Worm (Caenorhabditis elegans) whole organism, midembryonic: ENCODE measurements around the gene T25B9.4.

Experiments used
- T22C8.4 ChIP-seq: fragments of 200-800 bp; sonication (Bioruptor generic); IDR thresholded peaks from 2 replicates; pipeline ENCODE4 v1.3.6; 2022; ENCODE audit warnings: missing genetic modification characterization, missing compliant biosample characterization
- cog-1 ChIP-seq: sonication (generic microtip); optimal IDR thresholded peaks from 2 replicates; lab custom pipeline; 2016; ENCODE audit warnings: missing genetic modification characterization, missing compliant biosample characterization
- flt-1 ChIP-seq: fragments of 200-800 bp; sonication (Bioruptor generic); IDR thresholded peaks from 2 replicates; pipeline ENCODE4 v1.3.6; 2022; ENCODE audit warnings: missing genetic modification characterization, missing compliant biosample characterization
- klf-2 ChIP-seq: fragments of 200-800 bp; sonication (Bioruptor generic); conservative IDR thresholded peaks from 2 replicates; pipeline ENCODE4 v1.3.6; 2022; ENCODE audit warnings: missing genetic modification reagents, missing genetic modification characterization, missing compliant biosample characterization
- med-1 ChIP-seq: sonication (generic microtip); optimal IDR thresholded peaks from 2 replicates; lab custom pipeline; 2017; ENCODE audit warnings: missing genetic modification characterization, mild to moderate bottlenecking, missing compliant biosample characterization, antibody characterized with exemption, missing genetic modification reagents; ENCODE audit not compliant: insufficient read depth
- ref-1 ChIP-seq: fragments of 200-800 bp; sonication (Bioruptor generic); conservative IDR thresholded peaks from 2 replicates; pipeline ENCODE4 v1.3.6; 2022; ENCODE audit warnings: missing genetic modification reagents, missing genetic modification characterization, missing compliant biosample characterization
- tab-1 ChIP-seq: fragments of 200-800 bp; sonication (Bioruptor generic); IDR thresholded peaks from 2 replicates; pipeline ENCODE4 v1.3.6; 2022; ENCODE audit warnings: missing genetic modification characterization, missing compliant biosample characterization
- ztf-23 ChIP-seq: fragments of 200-800 bp; sonication (Bioruptor generic); IDR thresholded peaks from 2 replicates; pipeline ENCODE4 v1.3.6; 2022; ENCODE audit warnings: missing genetic modification reagents, missing genetic modification characterization, missing compliant biosample characterization
- ztf-29 ChIP-seq: fragments of 200-800 bp; sonication (Bioruptor generic); IDR thresholded peaks from 2 replicates; pipeline ENCODE4 v1.3.6; 2022; ENCODE audit warnings: missing genetic modification reagents, missing genetic modification characterization, missing compliant biosample characterization

Gene T25B9.4

DNA sequence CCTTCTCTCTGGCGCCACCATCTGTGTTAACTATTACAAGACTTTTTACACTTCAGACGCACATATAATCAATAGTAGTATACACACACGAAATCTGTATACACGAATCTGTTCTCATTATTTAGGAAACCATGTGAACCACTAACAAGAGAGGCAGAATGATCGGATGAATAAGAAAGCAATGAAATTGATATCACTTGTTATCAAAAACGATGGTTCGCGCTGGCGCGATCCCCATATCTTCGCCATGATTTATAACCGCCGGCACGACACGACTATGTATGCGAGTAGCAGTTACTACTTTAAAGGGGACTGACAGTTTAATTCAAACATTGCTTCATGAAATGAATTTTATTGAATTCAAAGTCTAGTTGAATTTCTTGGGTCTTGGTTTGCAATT, 23.8 kb upstream of the T25B9.4 start:
- TF ChIP-seq med-1 (GFP tag; lab: Kevin White, UChicago) (no peak), flt-1 (GFP tag; lab: Robert Waterston, UW) (no peak), klf-2 (GFP tag; lab: Robert Waterston, UW) (no peak), cog-1 (tag; lab: Kevin White, UChicago) (no peak), T22C8.4 (GFP tag; lab: Robert Waterston, UW) (no peak), ztf-29 (no peak), ztf-23 (GFP tag; lab: Robert Waterston, UW) (no peak), ref-1 (no peak), tab-1 (GFP tag; lab: Robert Waterston, UW) (no peak)

DNA sequence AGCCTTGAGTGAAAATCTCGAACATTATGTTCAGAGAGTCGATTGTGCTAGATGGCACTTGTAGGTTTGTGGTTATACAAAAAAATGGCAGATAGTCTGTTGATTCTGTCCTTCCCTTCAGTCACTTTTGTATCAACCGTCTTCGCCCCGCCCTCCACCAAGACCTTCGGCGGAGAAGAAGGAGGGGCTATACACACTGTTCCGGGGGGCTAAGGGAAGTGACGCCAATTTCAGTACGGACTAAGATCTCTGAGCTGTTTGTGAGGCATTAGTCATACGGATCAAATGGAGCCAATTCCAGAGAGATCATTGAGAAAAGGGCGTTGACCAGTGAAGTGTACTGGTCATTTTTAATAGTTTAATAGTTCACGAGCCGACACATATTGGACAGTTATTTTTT, 23.1 kb upstream of the T25B9.4 start, which contains the start of gene swt-3:
Gene swt-3 (minus strand): TSS at position 101 of the 400 bp plus-strand sequence.
- TF ChIP-seq tab-1 (GFP tag; lab: Robert Waterston, UW) = no peak
- no peak for TF ChIP-seq flt-1 (GFP tag; lab: Robert Waterston, UW)
- TF ChIP-seq ztf-23 (GFP tag; lab: Robert Waterston, UW) = no peak
- no peak for TF ChIP-seq med-1 (GFP tag; lab: Kevin White, UChicago)
- TF ChIP-seq klf-2 (GFP tag; lab: Robert Waterston, UW) = no peak
- TF ChIP-seq T22C8.4 (GFP tag; lab: Robert Waterston, UW) = no peak
- no peak for TF ChIP-seq ref-1
- TF ChIP-seq ztf-29 = no peak
- TF ChIP-seq cog-1 (tag; lab: Kevin White, UChicago) = no peak

ce11 chrIV:10779328-10779727, 21.8 kb upstream of the T25B9.4 start:
- TF ChIP-seq cog-1 (tag; lab: Kevin White, UChicago) (no peak), klf-2 (GFP tag; lab: Robert Waterston, UW) (no peak), med-1 (GFP tag; lab: Kevin White, UChicago) (no peak), ztf-23 (GFP tag; lab: Robert Waterston, UW) (no peak), tab-1 (GFP tag; lab: Robert Waterston, UW) (no peak), flt-1 (GFP tag; lab: Robert Waterston, UW) (no peak), ztf-29 (no peak), ref-1 (no peak), T22C8.4 (GFP tag; lab: Robert Waterston, UW) (no peak)

DNA sequence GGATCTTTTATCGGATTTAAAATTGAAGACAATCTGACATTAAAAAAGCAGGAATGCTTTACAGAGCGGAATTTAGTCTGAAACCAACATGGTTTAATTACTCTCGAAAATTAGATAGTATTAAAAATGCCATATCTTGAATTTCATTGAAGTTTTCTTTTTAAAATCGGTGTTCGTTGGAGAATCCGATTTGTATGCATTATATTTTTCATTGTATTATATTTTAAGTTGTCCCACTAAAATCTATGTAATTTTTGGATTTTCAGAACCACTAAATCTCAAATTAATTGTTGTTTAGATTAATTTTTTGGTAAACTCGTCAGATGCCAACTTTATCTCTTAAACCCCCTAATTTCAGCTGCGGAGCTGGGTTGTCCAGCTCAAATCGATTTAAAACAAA, 21.1 kb upstream of the T25B9.4 start:
- TF ChIP-seq T22C8.4 (GFP tag; lab: Robert Waterston, UW) (no peak), med-1 (GFP tag; lab: Kevin White, UChicago) (no peak), cog-1 (tag; lab: Kevin White, UChicago) (no peak), klf-2 (GFP tag; lab: Robert Waterston, UW) (no peak), ztf-23 (GFP tag; lab: Robert Waterston, UW) (no peak), ztf-29 (no peak), tab-1 (GFP tag; lab: Robert Waterston, UW) (no peak), ref-1 (no peak), flt-1 (GFP tag; lab: Robert Waterston, UW) (no peak)

DNA sequence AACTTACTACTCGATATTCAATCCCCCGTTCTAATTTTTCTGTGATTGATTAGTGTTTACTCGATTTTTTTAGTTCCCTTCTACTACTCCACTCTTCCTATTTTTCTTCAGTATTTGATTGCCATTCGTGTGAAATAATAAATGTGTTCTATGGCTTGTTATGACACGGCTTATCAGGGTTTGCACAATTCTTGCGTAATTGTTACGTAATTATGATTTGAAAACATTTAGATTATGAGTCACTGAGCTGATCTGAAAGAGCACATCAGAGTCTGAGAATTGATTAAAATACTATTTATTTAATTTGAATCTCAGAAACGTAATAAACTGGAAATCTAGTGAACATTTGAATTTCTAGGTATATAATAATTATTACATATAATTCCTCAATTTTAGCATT, 20.1 kb upstream of the T25B9.4 start:
- TF ChIP-seq ztf-29 (no peak), flt-1 (GFP tag; lab: Robert Waterston, UW) (no peak), klf-2 (GFP tag; lab: Robert Waterston, UW) (no peak), ztf-23 (GFP tag; lab: Robert Waterston, UW) (no peak), T22C8.4 (GFP tag; lab: Robert Waterston, UW) (no peak), ref-1 (no peak), tab-1 (GFP tag; lab: Robert Waterston, UW) (no peak), med-1 (GFP tag; lab: Kevin White, UChicago) (no peak), cog-1 (tag; lab: Kevin White, UChicago) (no peak)

DNA sequence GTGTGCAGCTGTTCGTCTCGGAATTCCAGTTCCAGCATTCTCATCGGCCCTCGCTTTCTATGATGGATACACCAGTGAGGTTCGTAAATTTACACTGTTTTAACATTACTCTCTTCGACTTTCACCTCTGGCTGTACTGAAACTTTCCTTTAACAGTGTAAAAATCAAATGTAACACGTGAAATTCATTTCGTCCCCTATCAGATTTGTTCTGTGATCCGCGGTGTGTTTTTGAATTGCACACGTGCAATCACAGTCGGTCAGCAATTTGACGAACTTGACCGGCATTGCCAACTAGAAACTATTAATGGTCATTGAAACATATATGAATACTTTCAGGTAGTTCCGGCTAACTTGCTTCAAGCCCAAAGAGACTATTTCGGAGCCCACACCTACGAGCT, 19.6 kb upstream of the T25B9.4 start:
- TF ChIP-seq tab-1 (GFP tag; lab: Robert Waterston, UW) = no peak
- TF ChIP-seq T22C8.4 (GFP tag; lab: Robert Waterston, UW) = no peak
- TF ChIP-seq klf-2 (GFP tag; lab: Robert Waterston, UW) = no peak
- no peak for TF ChIP-seq ztf-29
- TF ChIP-seq ztf-23 (GFP tag; lab: Robert Waterston, UW) = no peak
- TF ChIP-seq ref-1 = no peak
- TF ChIP-seq med-1 (GFP tag; lab: Kevin White, UChicago) = no peak
- TF ChIP-seq cog-1 (tag; lab: Kevin White, UChicago) = no peak
- no peak for TF ChIP-seq flt-1 (GFP tag; lab: Robert Waterston, UW)

ce11 chrIV:10773811-10774210, 16.3 kb upstream of the T25B9.4 start, which contains the start of gene inpp-1:
Gene inpp-1 (minus strand): TSS chrIV:10773911.
- TF ChIP-seq klf-2 (GFP tag; lab: Robert Waterston, UW) (no peak), cog-1 (tag; lab: Kevin White, UChicago) (no peak), med-1 (GFP tag; lab: Kevin White, UChicago) (no peak), ztf-29 (no peak), ref-1 (no peak), tab-1 (GFP tag; lab: Robert Waterston, UW) (no peak), flt-1 (GFP tag; lab: Robert Waterston, UW) (no peak), T22C8.4 (GFP tag; lab: Robert Waterston, UW) (no peak), ztf-23 (GFP tag; lab: Robert Waterston, UW) (no peak)

DNA sequence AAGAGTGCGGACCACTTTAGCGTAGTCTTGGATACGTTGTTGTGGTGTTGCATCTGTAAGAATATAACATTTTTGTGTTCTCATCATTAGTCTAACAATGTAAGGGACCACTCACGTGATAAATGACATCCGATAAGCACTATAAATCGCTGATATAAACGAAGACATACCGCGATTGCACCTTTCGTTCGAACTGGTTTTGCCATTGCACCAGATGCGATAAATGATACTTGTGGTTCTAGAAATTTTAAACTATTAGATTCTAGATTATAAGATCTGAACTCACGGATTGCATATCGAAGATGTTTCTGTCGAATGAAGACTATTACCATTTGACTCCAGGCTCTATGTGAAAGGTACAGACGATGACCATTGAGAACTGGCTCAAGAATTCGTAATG, 13.8 kb upstream of the T25B9.4 start:
- no peak for TF ChIP-seq ztf-23 (GFP tag; lab: Robert Waterston, UW)

- TF ChIP-seq klf-2 (GFP tag; lab: Robert Waterston, UW) (no peak), ref-1 (no peak), cog-1 (tag; lab: Kevin White, UChicago) (no peak), ztf-29 (no peak), T22C8.4 (GFP tag; lab: Robert Waterston, UW) (no peak), med-1 (GFP tag; lab: Kevin White, UChicago) (no peak), tab-1 (GFP tag; lab: Robert Waterston, UW) (no peak), flt-1 (GFP tag; lab: Robert Waterston, UW) (no peak), ztf-23 (GFP tag; lab: Robert Waterston, UW) (no peak)
These were observed 11.8 kb upstream of the T25B9.4 start, which contains the start of gene T25B9.9 for ce11 chrIV:10769353-10769752. Gene T25B9.9 (plus strand): TSS chrIV:10769653.
